Fruit fly (Drosophila melanogaster) whole organism, adult: ENCODE results near the gene tup.
A peak's percentile ranks its signal among the peaks of the same experiment; 100 is the strongest.

ENCODE experiments used
- CG11617 ChIP-seq: fragments of 200-800 bp; sonication (Bioruptor generic); optimal IDR thresholded peaks from 2 replicates; lab custom pipeline; 2017; ENCODE audit warnings: mild to moderate bottlenecking, missing biosample characterization, missing genetic modification reagents, missing genetic modification characterization
- CG12768 ChIP-seq: fragments of 200-800 bp; sonication (Bioruptor generic); optimal IDR thresholded peaks from 2 replicates; lab custom pipeline; 2017; ENCODE audit warnings: missing biosample characterization, missing genetic modification characterization, mild to moderate bottlenecking, moderate library complexity, missing genetic modification reagents
- CG14711 ChIP-seq: fragments of 200-800 bp; sonication (Bioruptor generic); optimal IDR thresholded peaks from 2 replicates; lab custom pipeline; 2018; ENCODE audit warnings: missing biosample characterization, mild to moderate bottlenecking, missing genetic modification characterization, moderate library complexity
- CG1620 ChIP-seq: fragments of 200-800 bp; sonication (Bioruptor generic); optimal IDR thresholded peaks from 2 replicates; lab custom pipeline; 2016; ENCODE audit warnings: missing biosample characterization, missing genetic modification characterization
- CG33017 ChIP-seq: fragments of 200-800 bp; sonication (Bioruptor generic); optimal IDR thresholded peaks from 2 replicates; lab custom pipeline; 2018; ENCODE audit warnings: missing biosample characterization, mild to moderate bottlenecking, missing genetic modification characterization, moderate library complexity
- CG5204 ChIP-seq: fragments of 200-800 bp; sonication (Bioruptor generic); optimal IDR thresholded peaks from 2 replicates; lab custom pipeline; 2016; ENCODE audit warnings: missing biosample characterization, missing genetic modification characterization
- CG7045 ChIP-seq: fragments of 200-800 bp; sonication (Bioruptor generic); optimal IDR thresholded peaks from 2 replicates; lab custom pipeline; 2017; ENCODE audit warnings: missing biosample characterization, mild to moderate bottlenecking, missing genetic modification characterization
- CG7101 ChIP-seq: fragments of 200-800 bp; sonication (Bioruptor generic); optimal IDR thresholded peaks from 2 replicates; lab custom pipeline; 2018; ENCODE audit warnings: missing biosample characterization, mild to moderate bottlenecking, missing genetic modification characterization, moderate library complexity
- Clk ChIP-seq: fragments of 200-800 bp; sonication (Bioruptor generic); optimal IDR thresholded peaks from 2 replicates; lab custom pipeline; 2017; ENCODE audit warnings: missing biosample characterization, missing genetic modification characterization
- Crg-1 ChIP-seq: fragments of 200-800 bp; sonication (Bioruptor generic); optimal IDR thresholded peaks from 2 replicates; lab custom pipeline; 2016; ENCODE audit warnings: missing biosample characterization, missing genetic modification characterization
- Hr96 ChIP-seq: fragments of 200-800 bp; sonication (Bioruptor generic); optimal IDR thresholded peaks from 2 replicates; lab custom pipeline; 2016; ENCODE audit warnings: missing biosample characterization, missing genetic modification characterization
- Mnt ChIP-seq: fragments of 200-800 bp; sonication (Bioruptor generic); optimal IDR thresholded peaks from 2 replicates; lab custom pipeline; 2016; ENCODE audit warnings: missing biosample characterization, mild to moderate bottlenecking, missing genetic modification characterization
- bab1 ChIP-seq: fragments of 200-800 bp; sonication (Bioruptor generic); optimal IDR thresholded peaks from 3 replicates; lab custom pipeline; 2019; ENCODE audit warnings: missing biosample characterization, mild to moderate bottlenecking, missing genetic modification characterization, moderate library complexity
- cic ChIP-seq: fragments of 200-800 bp; sonication (Bioruptor generic); optimal IDR thresholded peaks from 2 replicates; lab custom pipeline; 2017; ENCODE audit warnings: missing biosample characterization, mild to moderate bottlenecking, missing genetic modification characterization, moderate library complexity
- cnc ChIP-seq, 2 experiments: fragments of >200 bp; optimal IDR thresholded peaks; 2 replicates each; lab custom pipeline; 2017
- kay ChIP-seq: fragments of 200-800 bp; sonication (Bioruptor generic); peaks from one replicate; lab custom pipeline; 2016; ENCODE audit warnings: missing biosample characterization, missing genetic modification characterization, borderline replicate concordance
- ovo ChIP-seq: fragments of 200-800 bp; sonication (Bioruptor generic); optimal IDR thresholded peaks from 2 replicates; lab custom pipeline; 2016; ENCODE audit warnings: missing biosample characterization, missing genetic modification characterization
- pad ChIP-seq: fragments of 200-800 bp; sonication (Bioruptor generic); optimal IDR thresholded peaks from 3 replicates; lab custom pipeline; 2017; ENCODE audit warnings: missing biosample characterization, missing genetic modification characterization, mild to moderate bottlenecking, moderate library complexity, missing genetic modification reagents
- tj ChIP-seq: fragments of 200-800 bp; sonication (Bioruptor generic); optimal IDR thresholded peaks from 3 replicates; lab custom pipeline; 2017; ENCODE audit warnings: missing biosample characterization, mild to moderate bottlenecking, missing genetic modification characterization, moderate library complexity
- toe ChIP-seq: fragments of 200-800 bp; sonication (Bioruptor generic); optimal IDR thresholded peaks from 2 replicates; lab custom pipeline; 2016; ENCODE audit warnings: missing biosample characterization, missing genetic modification characterization

The tup gene

DNA sequence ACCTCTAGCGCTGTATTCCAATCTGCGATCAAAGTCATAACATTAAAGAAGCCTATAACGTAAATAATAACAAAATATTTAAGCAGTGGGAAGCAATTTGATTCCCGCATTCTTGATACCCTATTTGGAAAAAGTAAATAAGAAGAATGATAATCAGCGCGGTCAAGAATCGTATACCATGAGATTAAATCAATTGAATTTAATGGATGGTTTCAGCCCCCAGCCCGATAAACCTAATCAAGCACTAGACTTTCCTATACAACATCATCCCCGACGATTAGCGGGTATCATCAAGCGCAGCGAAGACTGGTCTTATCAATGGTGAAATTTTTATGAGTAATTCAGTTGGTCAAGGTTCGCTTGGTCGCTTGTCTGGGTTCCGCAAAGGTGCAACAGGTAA lies 37.5 kb downstream of the tup start:
- no peak for TF ChIP-seq toe (GFP tag; lab: Kevin White, UChicago)
- no peak for TF ChIP-seq bab1 (GFP tag; lab: Kevin White, UChicago)
- TF ChIP-seq kay: no peak
- TF ChIP-seq pad (GFP tag; lab: Kevin White, UChicago): no peak
- no peak for TF ChIP-seq CG33017
- TF ChIP-seq CG11617 (GFP tag; lab: Kevin White, UChicago): no peak
- no peak for TF ChIP-seq Hr96 (GFP tag; lab: Kevin White, UChicago)
- no peak for TF ChIP-seq CG1620 (GFP tag; lab: Kevin White, UChicago)
- TF ChIP-seq Mnt (GFP tag; lab: Kevin White, UChicago): no peak
- TF ChIP-seq Clk (GFP tag; lab: Kevin White, UChicago): no peak
- no peak for TF ChIP-seq Crg-1
- TF ChIP-seq CG14711 (tag; lab: Kevin White, UChicago): no peak
- no peak for TF ChIP-seq CG7101 (tag; lab: Kevin White, UChicago)
- TF ChIP-seq CG7045: no peak
- no peak for TF ChIP-seq CG5204 (GFP tag; lab: Kevin White, UChicago)
- TF ChIP-seq cic: no peak
- TF ChIP-seq ovo (GFP tag; lab: Kevin White, UChicago): no peak
- TF ChIP-seq tj (GFP tag; lab: Kevin White, UChicago): no peak
- TF ChIP-seq CG12768 (GFP tag; lab: Kevin White, UChicago): no peak
- no peak for TF ChIP-seq cnc (optimal IDR thresholded peaks at IDR 0.05; lab: Kevin White, UChicago)

DNA sequence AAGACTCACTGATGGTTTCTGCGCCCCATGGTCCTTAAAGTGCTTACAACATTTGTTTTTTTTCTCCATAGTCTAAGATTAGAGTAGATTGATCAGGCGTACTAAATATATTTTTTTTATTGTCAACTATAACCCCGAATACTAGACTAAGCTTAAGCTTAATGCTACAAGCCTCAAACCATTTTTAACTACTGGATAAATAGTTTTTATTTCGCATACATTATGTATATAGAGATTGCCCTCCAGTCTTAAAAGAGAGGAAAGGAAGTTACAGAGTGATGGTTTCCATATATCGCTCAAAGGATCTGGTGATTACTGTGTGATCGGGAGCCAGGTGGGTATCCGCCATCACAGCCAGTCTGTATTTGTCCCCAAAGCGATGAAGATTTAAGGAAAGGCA lies 39.9 kb downstream of the tup start, which contains the start of gene CG31752:
TSS of gene CG31752 (minus strand) at position 101 of the 400 bp plus-strand sequence.
- TF ChIP-seq CG7045 (no peak), Hr96 (GFP tag; lab: Kevin White, UChicago) (no peak), CG12768 (GFP tag; lab: Kevin White, UChicago) (no peak), pad (GFP tag; lab: Kevin White, UChicago) (no peak), CG7101 (tag; lab: Kevin White, UChicago) (no peak), CG1620 (GFP tag; lab: Kevin White, UChicago) (no peak), CG11617 (GFP tag; lab: Kevin White, UChicago) (no peak), CG14711 (tag; lab: Kevin White, UChicago) (no peak), cnc (optimal IDR thresholded peaks at IDR 0.05; lab: Kevin White, UChicago) (no peak), Crg-1 (no peak), kay (no peak), Mnt (GFP tag; lab: Kevin White, UChicago) (no peak), CG33017 (no peak), tj (GFP tag; lab: Kevin White, UChicago) (no peak), CG5204 (GFP tag; lab: Kevin White, UChicago) (no peak), ovo (GFP tag; lab: Kevin White, UChicago) (no peak), cic (no peak), bab1 (GFP tag; lab: Kevin White, UChicago) (no peak), Clk (GFP tag; lab: Kevin White, UChicago) (no peak), toe (GFP tag; lab: Kevin White, UChicago) (no peak)

DNA sequence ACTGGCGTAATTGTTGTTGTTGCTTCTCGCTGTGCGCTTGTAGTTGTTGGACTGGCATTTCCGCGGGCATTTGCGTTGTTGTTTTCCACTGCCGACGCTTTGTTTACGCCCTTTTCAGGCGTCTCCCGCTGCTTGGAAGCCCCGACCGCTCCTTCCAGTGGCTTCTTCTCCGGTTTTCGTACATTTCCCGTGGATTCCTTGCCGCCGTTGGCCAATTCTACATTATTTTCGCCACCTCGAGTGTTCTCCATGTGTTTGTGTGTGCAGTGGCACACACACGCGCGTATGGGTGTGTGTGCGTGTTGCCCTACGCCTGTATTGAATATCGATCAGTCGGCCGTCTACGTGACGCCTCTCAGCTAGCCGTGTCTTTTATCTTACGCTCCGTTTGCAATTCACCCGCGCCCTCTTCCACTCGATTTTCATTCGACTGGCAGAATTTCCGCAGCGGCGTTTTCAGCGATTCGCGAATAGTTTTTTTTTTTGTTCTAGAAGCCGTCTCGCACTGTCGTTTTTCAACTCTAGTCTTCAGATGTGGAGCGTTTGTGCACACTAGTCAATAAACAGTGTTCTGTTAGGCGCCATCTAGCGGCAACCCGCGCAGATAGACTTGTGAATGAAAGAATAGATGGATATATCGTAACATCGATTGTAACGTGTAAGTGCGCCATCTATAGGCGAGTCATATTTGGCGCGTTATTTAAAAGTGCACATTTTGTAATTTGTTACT lies 41.8 kb downstream of the tup start, which contains the start of gene CG10600:
TSS of gene CG10600 (minus strand) at position 537 of the 730 bp plus-strand sequence.
- TF ChIP-seq CG7045: peak; percentile 69
- TF ChIP-seq Mnt (GFP tag; lab: Kevin White, UChicago): peak; percentile 92
- peak; percentile 84 for TF ChIP-seq pad (GFP tag; lab: Kevin White, UChicago)
- TF ChIP-seq CG5204 (GFP tag; lab: Kevin White, UChicago): peak; percentile 85
- TF ChIP-seq CG12768 (GFP tag; lab: Kevin White, UChicago): peak; percentile 84
- no peak for TF ChIP-seq kay
- peak; percentile 95 for TF ChIP-seq CG1620 (GFP tag; lab: Kevin White, UChicago)
- peak; percentile 88 for TF ChIP-seq CG7101 (tag; lab: Kevin White, UChicago)
- TF ChIP-seq cnc (optimal IDR thresholded peaks at IDR 0.05; lab: Kevin White, UChicago): no peak
- TF ChIP-seq CG11617 (GFP tag; lab: Kevin White, UChicago): peak; percentile 81
- TF ChIP-seq cic: peak; percentile 71
- peak; percentile 84 for TF ChIP-seq Clk (GFP tag; lab: Kevin White, UChicago)
- TF ChIP-seq CG14711 (tag; lab: Kevin White, UChicago): peak; percentile 74
- peak; percentile 88 for TF ChIP-seq toe (GFP tag; lab: Kevin White, UChicago)
- peak; percentile 73 for TF ChIP-seq bab1 (GFP tag; lab: Kevin White, UChicago)
- TF ChIP-seq tj (GFP tag; lab: Kevin White, UChicago): peak; percentile 51
- TF ChIP-seq ovo (GFP tag; lab: Kevin White, UChicago): peak; percentile 79
- TF ChIP-seq Hr96 (GFP tag; lab: Kevin White, UChicago): peak; percentile 92
- peak; percentile 66 for TF ChIP-seq CG33017
- peak; percentile 95 for TF ChIP-seq Crg-1

DNA sequence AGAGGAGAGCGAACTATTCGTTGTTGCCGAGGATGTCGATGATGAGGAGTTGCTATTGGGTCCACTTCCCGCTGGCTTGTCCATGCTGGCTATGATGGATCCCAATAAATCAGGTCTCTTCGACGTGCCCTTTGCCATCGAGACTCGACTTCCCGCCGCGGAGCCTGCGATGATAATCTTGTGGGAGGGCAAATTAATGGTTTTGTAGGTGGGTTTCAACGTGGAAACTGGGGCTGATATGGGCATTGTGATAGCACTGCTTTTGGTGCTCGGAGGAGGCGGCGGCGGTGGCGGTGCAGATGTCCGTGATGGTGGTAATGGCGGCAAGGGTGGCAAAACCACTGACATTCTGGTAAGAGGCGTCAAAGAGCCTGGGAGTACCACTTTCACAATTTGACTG lies 46.5 kb downstream of the tup start:
- no peak for TF ChIP-seq ovo (GFP tag; lab: Kevin White, UChicago)
- no peak for TF ChIP-seq Hr96 (GFP tag; lab: Kevin White, UChicago)
- TF ChIP-seq pad (GFP tag; lab: Kevin White, UChicago): no peak
- TF ChIP-seq tj (GFP tag; lab: Kevin White, UChicago): no peak
- TF ChIP-seq kay: no peak
- TF ChIP-seq CG5204 (GFP tag; lab: Kevin White, UChicago): no peak
- TF ChIP-seq cic: no peak
- no peak for TF ChIP-seq CG11617 (GFP tag; lab: Kevin White, UChicago)
- no peak for TF ChIP-seq cnc (optimal IDR thresholded peaks at IDR 0.05; lab: Kevin White, UChicago)
- TF ChIP-seq toe (GFP tag; lab: Kevin White, UChicago): no peak
- no peak for TF ChIP-seq CG14711 (tag; lab: Kevin White, UChicago)
- TF ChIP-seq bab1 (GFP tag; lab: Kevin White, UChicago): no peak
- TF ChIP-seq Crg-1: no peak
- TF ChIP-seq Mnt (GFP tag; lab: Kevin White, UChicago): no peak
- no peak for TF ChIP-seq CG12768 (GFP tag; lab: Kevin White, UChicago)
- no peak for TF ChIP-seq CG7045
